Fruit fly (Drosophila melanogaster): Measurements from ENCODE around the gene Npc1a.

DNA sequence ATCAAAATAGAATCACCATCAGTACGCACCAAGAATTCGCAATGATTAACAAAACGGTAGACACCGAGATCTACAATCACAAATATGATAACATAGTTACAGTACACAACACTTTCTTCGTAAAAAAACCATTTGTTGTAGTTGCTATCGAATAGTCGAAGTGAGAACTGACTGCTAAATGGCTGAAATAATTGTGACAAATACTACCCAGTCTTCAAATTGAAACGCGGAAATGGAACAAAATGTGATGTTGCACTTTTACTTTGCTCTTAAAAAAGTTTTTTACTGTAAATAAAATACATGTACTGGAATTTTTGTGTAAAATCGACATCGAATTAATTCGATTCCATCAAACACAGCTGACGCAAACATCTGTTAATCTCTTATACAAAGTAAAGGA, 10.5 kb upstream of the Npc1a start, which contains the start of gene ova:
- TF ChIP-seq Hr78 (GFP tag; optimal IDR thresholded peaks at IDR 0.05) (no peak), CrebA (GFP tag; optimal IDR thresholded peaks at IDR 0.05; ENCODE audit: borderline replicate concordance) (no peak), CG32264 (GFP tag; optimal IDR thresholded peaks at IDR 0.05) (no peak), dsf (GFP tag; optimal IDR thresholded peaks at IDR 0.05; ENCODE audit: borderline replicate concordance) (no peak), h (GFP tag; optimal IDR thresholded peaks at IDR 0.05) (no peak), Myc (optimal IDR thresholded peaks at IDR 0.05) (no peak)

Data from whole organism, wandering third instar larva.